Worm (Caenorhabditis elegans) whole organism, L1 larva: Measurements from ENCODE around the gene F17E9.4.

ENCODE experiments used
- aly-2 ChIP-seq: fragments of 150-350 bp; optimal IDR thresholded peaks from 2 replicates; lab custom pipeline; 2014; ENCODE audit warnings: missing biosample characterization, missing genetic modification characterization
- lsy-2 ChIP-seq, 2 experiments: fragments of 150-350 bp; optimal IDR thresholded peaks; 2 replicates each; lab custom pipeline; 2014; ENCODE audit warnings: missing biosample characterization in 2 of 2, missing genetic modification characterization in 2 of 2
- mdl-1 ChIP-seq, 2 experiments: fragments of 150-350 bp; optimal IDR thresholded peaks; 2 replicates each; lab custom pipeline; 2014 to 2017; ENCODE audit warnings: missing biosample characterization in 2 of 2, missing genetic modification characterization in 2 of 2, inconsistent platforms in 1 of 2
- nhr-85 ChIP-seq: sonication (generic microtip); peaks from one replicate; lab custom pipeline; 2016; ENCODE audit warnings: missing genetic modification characterization, inconsistent platforms, missing compliant biosample characterization
- sox-4 ChIP-seq: sonication (generic microtip); optimal IDR thresholded peaks from 2 replicates; lab custom pipeline; 2016; ENCODE audit warnings: missing genetic modification characterization, missing compliant biosample characterization
- tbx-2 ChIP-seq: sonication (generic microtip); optimal IDR thresholded peaks from 2 replicates; lab custom pipeline; 2016; ENCODE audit warnings: missing genetic modification characterization, missing compliant biosample characterization

DNA sequence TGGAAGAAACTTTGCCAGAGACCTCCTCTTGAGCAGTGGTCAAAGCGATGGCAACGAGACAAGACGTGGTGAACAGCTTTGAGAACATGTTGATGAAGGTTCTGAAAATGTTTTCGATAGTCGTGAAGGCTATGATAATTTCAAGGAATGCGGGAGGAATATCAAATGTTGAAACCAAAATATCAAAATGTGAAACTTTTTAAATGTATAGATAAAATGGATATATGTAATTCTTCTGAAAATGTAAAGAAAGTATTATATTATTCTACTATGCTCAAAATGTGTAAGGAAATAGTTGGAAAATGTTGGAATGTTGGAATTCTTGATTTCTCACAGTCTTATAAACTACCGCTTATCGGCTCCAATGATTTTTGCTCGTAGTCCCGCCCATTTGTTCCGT is 21.0 kb downstream of the F17E9.4 start, which contains the start of gene D2096.6:
- TF ChIP-seq aly-2 (no peak), mdl-1 (tag; optimal IDR thresholded peaks at IDR 0.05; lab: Kevin White, UChicago) (no peak), tbx-2 (tag; lab: Kevin White, UChicago) (no peak), sox-4 (tag; lab: Kevin White, UChicago) (no peak), nhr-85 (no peak), lsy-2 (tag; optimal IDR thresholded peaks at IDR 0.05; lab: Kevin White, UChicago) (no peak)
